Worm (Caenorhabditis elegans) whole organism, L4 larva: ENCODE data around the gene smg-6.
A peak's percentile ranks its signal among the peaks of the same experiment; 100 is the strongest.

Source experiments
- F37D6.2 ChIP-seq: sonication (generic microtip); optimal IDR thresholded peaks from 2 replicates; lab custom pipeline; 2016; ENCODE audit warnings: mild to moderate bottlenecking, missing genetic modification characterization, missing compliant biosample characterization
- T20F7.1 ChIP-seq: fragments of 200-800 bp; sonication (Bioruptor generic); optimal IDR thresholded peaks from 2 replicates; lab custom pipeline; 2018; ENCODE audit warnings: mild to moderate bottlenecking, missing genetic modification characterization, missing compliant biosample characterization
- ZK337.2 ChIP-seq: fragments of 200-800 bp; sonication (Bioruptor generic); IDR thresholded peaks from 2 replicates; pipeline ENCODE4 v1.3.6; 2022; ENCODE audit warnings: missing genetic modification reagents, missing genetic modification characterization, missing compliant biosample characterization
- ama-1 ChIP-seq: fragments of 150-350 bp; optimal IDR thresholded peaks from 2 replicates; lab custom pipeline; 2014; ENCODE audit warnings: inconsistent platforms, mixed read lengths
- arid-1 ChIP-seq: fragments of 200-800 bp; sonication (Bioruptor generic); conservative IDR thresholded peaks from 2 replicates; pipeline ENCODE4 v1.3.6; 2022; ENCODE audit warnings: missing genetic modification reagents, missing genetic modification characterization, missing compliant biosample characterization
- ceh-20 ChIP-seq: fragments of 200-800 bp; sonication (Bioruptor generic); IDR thresholded peaks from 2 replicates; pipeline ENCODE4 v1.3.6; 2022; ENCODE audit warnings: missing genetic modification reagents, missing genetic modification characterization, missing compliant biosample characterization
- ceh-28 ChIP-seq: fragments of 150-350 bp; optimal IDR thresholded peaks from 2 replicates; lab custom pipeline; 2014; ENCODE audit warnings: missing biosample characterization, missing genetic modification reagents, missing genetic modification characterization
- ceh-82 ChIP-seq: sonication (generic microtip); optimal IDR thresholded peaks from 2 replicates; lab custom pipeline; 2017; ENCODE audit warnings: missing biosample characterization, missing genetic modification characterization
- dmd-6 ChIP-seq: fragments of 200-800 bp; sonication (Bioruptor generic); IDR thresholded peaks from 2 replicates; pipeline ENCODE4 v1.3.6; 2022; ENCODE audit warnings: missing genetic modification reagents, missing genetic modification characterization, missing compliant biosample characterization
- dmd-9 ChIP-seq: fragments of 200-800 bp; sonication (Bioruptor generic); IDR thresholded peaks from 2 replicates; pipeline ENCODE4 v1.3.6; 2022; ENCODE audit warnings: missing genetic modification reagents, missing genetic modification characterization, missing compliant biosample characterization
- dpl-1 ChIP-seq: fragments of 150-350 bp; optimal IDR thresholded peaks from 2 replicates; lab custom pipeline; 2014; ENCODE audit warnings: missing biosample characterization, missing genetic modification reagents, missing genetic modification characterization
- egl-27 ChIP-seq: sonication (generic microtip); optimal IDR thresholded peaks from 3 replicates; lab custom pipeline; 2017; ENCODE audit warnings: missing biosample characterization, missing genetic modification reagents, missing genetic modification characterization
- hif-1 ChIP-seq, 2 experiments: sonication (generic microtip); optimal IDR thresholded peaks; 2 replicates each; lab custom pipeline; 2016 to 2017; ENCODE audit warnings: missing compliant biosample characterization in 2 of 2, missing genetic modification characterization in 2 of 2, missing genetic modification reagents in 2 of 2, missing genotype in 2 of 2, mild to moderate bottlenecking in 1 of 2
- hmg-1.1 ChIP-seq: fragments of 200-800 bp; sonication (Bioruptor generic); IDR thresholded peaks from 2 replicates; pipeline ENCODE4 v1.3.6; 2022; ENCODE audit warnings: missing genetic modification reagents, missing genetic modification characterization, missing compliant biosample characterization
- lin-13 ChIP-seq: fragments of 150-350 bp; optimal IDR thresholded peaks from 2 replicates; lab custom pipeline; 2014; ENCODE audit warnings: missing biosample characterization, missing genetic modification reagents, missing genetic modification characterization
- lin-38 ChIP-seq: fragments of 200-800 bp; sonication (Bioruptor generic); IDR thresholded peaks from 2 replicates; pipeline ENCODE4 v1.3.6; 2022; ENCODE audit warnings: missing genetic modification reagents, missing genetic modification characterization, missing compliant biosample characterization
- lin-39 ChIP-seq: fragments of 150-350 bp; optimal IDR thresholded peaks from 2 replicates; lab custom pipeline; 2014; ENCODE audit warnings: missing biosample characterization, missing genetic modification reagents, missing genetic modification characterization
- lsy-2 ChIP-seq, 2 experiments: fragments of 150-350 bp in 1 of 2; sonication (generic microtip) in 1 of 2; optimal IDR thresholded peaks; 2 replicates each; lab custom pipeline; 2014 to 2017; ENCODE audit warnings: missing biosample characterization in 2 of 2, missing genetic modification characterization in 2 of 2
- mep-1 ChIP-seq: fragments of 150-350 bp; sonication (generic microtip); optimal IDR thresholded peaks from 3 replicates; lab custom pipeline; 2014; ENCODE audit warnings: missing biosample characterization, missing genetic modification characterization
- mes-2 ChIP-seq: sonication (generic microtip); optimal IDR thresholded peaks from 2 replicates; lab custom pipeline; 2016; ENCODE audit warnings: missing genotype, mild to moderate bottlenecking, missing genetic modification characterization, missing compliant biosample characterization; ENCODE audit not compliant: poor library complexity, severe bottlenecking
- mxl-3 ChIP-seq: fragments of 200-800 bp; sonication (Bioruptor generic); optimal IDR thresholded peaks from 2 replicates; lab custom pipeline; 2018; ENCODE audit warnings: mild to moderate bottlenecking, missing genetic modification characterization, missing compliant biosample characterization
- nhr-11 ChIP-seq: fragments of 150-350 bp; optimal IDR thresholded peaks from 2 replicates; lab custom pipeline; 2014; ENCODE audit warnings: missing biosample characterization, missing genetic modification characterization
- nhr-28 ChIP-seq: fragments of 150-350 bp; optimal IDR thresholded peaks from 2 replicates; lab custom pipeline; 2014; ENCODE audit warnings: missing biosample characterization, missing genetic modification characterization
- nhr-41 ChIP-seq: fragments of 200-800 bp; sonication (Bioruptor generic); IDR thresholded peaks from 2 replicates; pipeline ENCODE4 v1.3.6; 2022; ENCODE audit warnings: missing genetic modification reagents, missing genetic modification characterization, missing compliant biosample characterization
- nhr-6 ChIP-seq: fragments of 150-350 bp; optimal IDR thresholded peaks from 2 replicates; lab custom pipeline; 2014; ENCODE audit warnings: missing biosample characterization, missing genetic modification characterization
- pha-4 ChIP-seq, 2 experiments: fragments of 150-350 bp in 1 of 2; fragments of 200-800 bp in 1 of 2; sonication (Bioruptor generic) in 1 of 2; IDR thresholded peaks in 1 of 2; optimal IDR thresholded peaks in 1 of 2; 2 replicates each; pipeline versions ENCODE4 v1.3.6 to Lab custom; 2014 to 2022; ENCODE audit warnings: missing genetic modification characterization in 2 of 2, missing genetic modification reagents in 2 of 2, missing biosample characterization in 1 of 2, missing compliant biosample characterization in 1 of 2
- php-3 ChIP-seq: fragments of 200-800 bp; sonication (Bioruptor generic); IDR thresholded peaks from 2 replicates; pipeline ENCODE4 v1.3.6; 2022; ENCODE audit warnings: missing genetic modification reagents, missing genetic modification characterization, missing compliant biosample characterization
- rbr-2 ChIP-seq: sonication (generic microtip); optimal IDR thresholded peaks from 2 replicates; lab custom pipeline; 2016; ENCODE audit warnings: missing genotype, missing genetic modification characterization, missing compliant biosample characterization
- set-16 ChIP-seq: fragments of 200-800 bp; sonication (Bioruptor generic); IDR thresholded peaks from 2 replicates; pipeline ENCODE4 v1.3.6; 2022; ENCODE audit warnings: missing genetic modification reagents, missing genetic modification characterization, missing compliant biosample characterization
- snpc-4 ChIP-seq: fragments of 150-350 bp; optimal IDR thresholded peaks from 2 replicates; lab custom pipeline; 2014; ENCODE audit warnings: missing biosample characterization, missing genetic modification characterization
- unc-62 ChIP-seq, 3 experiments: fragments of 150-350 bp in 1 of 3; sonication (generic microtip); optimal IDR thresholded peaks in 2 of 3; peaks in 1 of 3; 1 replicate in 1 of 3; 2 replicates in 2 of 3; lab custom pipeline; 2014 to 2017; ENCODE audit warnings: missing biosample characterization in 3 of 3, missing genetic modification characterization in 3 of 3, missing genetic modification reagents in 3 of 3, missing genotype in 1 of 3
- zip-11 ChIP-seq: fragments of 200-800 bp; sonication (Bioruptor generic); IDR thresholded peaks from 2 replicates; pipeline ENCODE4 v1.3.6; 2022; ENCODE audit warnings: missing genetic modification characterization, missing compliant biosample characterization

The smg-6 gene

DNA sequence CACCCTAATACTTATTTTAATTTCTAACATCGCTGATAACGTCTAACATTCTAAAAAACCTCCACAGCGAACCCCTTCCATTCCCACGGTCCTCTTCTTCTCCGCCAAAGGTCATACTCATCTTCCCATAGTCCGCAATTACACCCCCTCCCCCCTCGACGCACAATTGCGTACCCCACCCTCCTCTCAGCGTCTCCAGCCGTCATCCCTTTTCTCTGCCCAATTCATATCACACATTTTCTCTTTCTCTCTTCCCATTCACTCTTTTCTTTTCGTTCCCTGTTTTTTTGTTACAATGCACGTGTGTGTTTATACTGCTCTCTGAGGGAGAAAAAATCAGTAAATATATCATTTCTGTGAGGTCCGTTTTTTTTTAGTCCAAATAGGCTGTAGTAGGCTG, 1.8 kb upstream of the smg-6 start (continued):
- TF ChIP-seq dmd-6 (GFP tag; lab: Robert Waterston, UW) (peak; percentile 37), pha-4 (GFP tag; IDR thresholded peaks at IDR 0.05; lab: Robert Waterston, UW) (no peak; the same call in 1 of the 2 replicates), pha-4 (tag; optimal IDR thresholded peaks at IDR 0.05; lab: Kevin White, UChicago) (peak; percentile 72), set-16 (GFP tag; lab: Robert Waterston, UW) (peak; percentile 38; the same call in 1 of the 2 replicates), zip-11 (GFP tag; lab: Robert Waterston, UW) (no peak), mep-1 (peak; percentile 85), hif-1 (tag; optimal IDR thresholded peaks at IDR 0.05; lab: Kevin White, UChicago) (peak in 1 of 2 experiments; percentile 80), arid-1 (GFP tag; lab: Robert Waterston, UW) (0 out of 2 replicates have a peak, but pooled peaks have one; percentile 23), lin-38 (GFP tag; lab: Robert Waterston, UW) (peak; percentile 61), mxl-3 (peak; percentile 87), unc-62 (GFP tag; optimal IDR thresholded peaks at IDR 0.05 in 1 of 2; lab: Kevin White, UChicago) (no peak), unc-62 (tag; optimal IDR thresholded peaks at IDR 0.05; lab: Kevin White, UChicago) (no peak), ZK337.2 (GFP tag; lab: Robert Waterston, UW) (peak; percentile 40; the same call in 1 of the 2 replicates), ama-1 (no peak), F37D6.2 (no peak), rbr-2 (no peak), nhr-6 (tag; lab: Kevin White, UChicago) (peak; percentile 39), php-3 (GFP tag; lab: Robert Waterston, UW) (no peak), hmg-1.1 (GFP tag; lab: Robert Waterston, UW) (peak; percentile 72)

DNA sequence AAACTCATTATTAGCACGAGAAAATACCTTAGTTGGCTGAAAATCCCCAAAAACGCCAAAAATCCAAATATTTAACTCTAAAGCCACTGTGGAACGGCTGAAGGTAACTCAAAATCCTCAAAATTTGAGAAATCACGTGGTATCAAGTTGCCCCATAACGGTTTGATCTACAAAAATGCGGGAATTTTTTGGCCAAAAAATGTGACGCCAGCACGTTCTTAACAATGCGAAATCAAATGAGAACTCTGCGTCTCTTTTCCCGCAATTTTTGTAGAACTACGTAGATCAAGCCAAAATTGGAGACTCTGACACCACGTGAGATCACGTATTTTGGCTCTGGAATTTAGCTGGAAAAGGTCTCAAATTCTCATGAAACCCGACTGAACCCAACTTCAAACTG, 1.1 kb downstream of the smg-6 start:
- TF ChIP-seq ZK337.2 (GFP tag; lab: Robert Waterston, UW) (no peak), mes-2 (tag; lab: Kevin White, UChicago) (no peak), lin-39 (tag; lab: Kevin White, UChicago) (no peak), php-3 (GFP tag; lab: Robert Waterston, UW) (no peak), ceh-20 (no peak), ceh-82 (no peak), dpl-1 (GFP tag; lab: Kevin White, UChicago) (no peak)

DNA sequence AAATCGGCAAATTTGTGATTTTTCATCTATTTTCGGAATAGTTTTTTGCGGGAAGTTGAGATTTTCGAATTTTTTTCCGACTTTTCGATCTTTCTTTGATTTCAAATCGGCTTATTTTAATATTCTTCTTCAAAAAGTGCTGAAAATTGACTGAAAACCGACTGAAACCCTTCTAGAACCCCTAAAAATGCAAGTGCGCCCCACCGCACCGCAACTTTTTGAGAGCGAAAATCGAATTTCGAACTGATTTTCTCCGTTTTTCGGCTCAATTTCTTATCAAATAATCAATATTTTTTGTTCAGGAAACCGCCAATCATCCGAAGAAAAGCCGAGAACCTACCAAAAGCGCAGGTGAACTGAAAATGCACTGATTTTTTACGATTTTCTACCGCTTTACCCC, 3.6 kb downstream of the smg-6 start:
- TF ChIP-seq lin-38 (GFP tag; lab: Robert Waterston, UW) (peak; percentile 62), egl-27 (no peak), nhr-41 (GFP tag; lab: Robert Waterston, UW) (no peak), nhr-28 (tag; lab: Kevin White, UChicago) (no peak)
- TF ChIP-seq, all 104 proteins: peak for 1

DNA sequence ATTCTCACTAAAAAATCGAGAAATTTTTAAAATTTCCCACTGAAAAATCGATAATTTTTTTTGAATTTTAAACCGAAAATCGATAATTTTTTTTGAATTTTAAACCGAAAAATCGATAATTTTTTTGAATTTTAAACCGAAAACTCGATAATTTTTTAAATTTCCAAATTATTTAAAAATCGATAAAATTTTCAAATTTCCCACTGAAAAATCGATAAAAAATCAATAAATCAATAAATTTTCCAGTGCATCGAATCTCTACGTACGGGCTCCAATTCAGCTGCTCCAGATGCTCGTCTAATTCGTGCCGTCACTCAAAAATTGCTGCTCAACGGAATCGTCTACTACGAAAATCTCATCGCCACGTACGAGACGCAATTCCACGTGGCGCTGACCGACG, 5.0 kb downstream of the smg-6 start:
- TF ChIP-seq dmd-9 (GFP tag; lab: Robert Waterston, UW) = 0 out of 2 replicates have a peak, but pooled peaks have one; percentile 24
- TF ChIP-seq snpc-4 (tag; lab: Kevin White, UChicago) = no peak
- peak; percentile 98 for TF ChIP-seq ceh-28 (tag; lab: Kevin White, UChicago)

DNA sequence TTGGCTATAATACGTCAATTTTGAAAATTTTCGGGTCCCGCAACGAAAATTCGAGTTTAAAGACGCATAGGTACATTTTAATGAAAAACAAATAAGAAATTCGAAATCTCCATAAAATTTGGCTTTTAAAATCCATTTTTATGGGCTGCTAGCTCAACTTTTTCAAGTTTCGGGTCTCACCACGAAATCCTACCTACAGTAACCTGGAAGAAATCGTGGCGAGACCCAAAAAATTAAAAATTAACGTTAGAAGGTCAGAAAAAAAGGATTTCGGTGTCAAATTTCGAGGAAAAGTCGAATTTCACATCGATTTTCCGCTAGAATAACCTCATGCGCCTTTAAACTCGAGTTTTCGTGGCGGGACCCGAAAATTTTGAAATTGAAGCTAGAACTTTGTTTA, 8.5 kb downstream of the smg-6 start:
- TF ChIP-seq lsy-2 (tag; optimal IDR thresholded peaks at IDR 0.05; lab: Kevin White, UChicago) (peak in 1 of 2 experiments; percentile 68), nhr-11 (tag; lab: Kevin White, UChicago) (no peak), lin-13 (GFP tag; lab: Kevin White, UChicago) (peak; percentile 88)

DNA sequence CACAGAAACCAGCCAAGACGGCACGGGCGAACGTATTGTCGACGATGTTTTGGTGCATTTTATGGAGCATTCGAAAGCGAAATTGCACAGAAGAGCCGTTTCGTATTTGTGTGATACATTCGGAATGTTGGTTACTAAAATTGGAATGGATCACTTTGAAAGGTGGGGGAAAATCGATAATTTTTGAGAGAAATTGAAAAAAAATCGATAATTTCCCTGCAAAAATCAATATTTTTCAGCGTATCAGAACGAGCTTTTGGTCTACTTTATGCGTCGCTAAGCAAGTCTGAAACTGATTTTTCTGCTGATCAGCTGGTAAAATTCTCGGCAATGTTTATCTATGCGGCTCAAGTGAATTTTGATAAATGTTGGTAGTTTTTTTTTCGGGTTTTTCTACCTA, 9.1 kb downstream of the smg-6 start:
- TF ChIP-seq T20F7.1 (no peak), lin-38 (GFP tag; lab: Robert Waterston, UW) (no peak), ceh-28 (tag; lab: Kevin White, UChicago) (peak; percentile 77)
